Worm (Caenorhabditis elegans) whole organism, L1 larva: ENCODE data around the gene C44C1.1.

Experiments used
- C34B4.2 ChIP-seq: sonication (generic microtip); optimal IDR thresholded peaks from 2 replicates; lab custom pipeline; 2017; ENCODE audit warnings: mild to moderate bottlenecking, missing genetic modification characterization, missing compliant biosample characterization
- alr-1 ChIP-seq: fragments of 200-800 bp; sonication (Bioruptor generic); optimal IDR thresholded peaks from 2 replicates; lab custom pipeline; 2018; ENCODE audit warnings: borderline replicate concordance, mild to moderate bottlenecking, missing genetic modification characterization, missing compliant biosample characterization
- aly-2 ChIP-seq: fragments of 150-350 bp; optimal IDR thresholded peaks from 2 replicates; lab custom pipeline; 2014; ENCODE audit warnings: missing biosample characterization, missing genetic modification characterization
- blmp-1 ChIP-seq: fragments of 150-350 bp; optimal IDR thresholded peaks from 2 replicates; lab custom pipeline; 2014; ENCODE audit warnings: missing biosample characterization, missing genetic modification characterization
- ceh-63 ChIP-seq: fragments of 200-800 bp; sonication (Bioruptor generic); optimal IDR thresholded peaks from 2 replicates; lab custom pipeline; 2018; ENCODE audit warnings: mild to moderate bottlenecking, missing genetic modification characterization, missing compliant biosample characterization
- ceh-8 ChIP-seq: fragments of 200-800 bp; sonication (Bioruptor generic); optimal IDR thresholded peaks from 2 replicates; lab custom pipeline; 2018; ENCODE audit warnings: mild to moderate bottlenecking, missing genetic modification characterization, moderate library complexity, missing compliant biosample characterization
- ceh-88 ChIP-seq: fragments of 200-800 bp; sonication (Bioruptor generic); IDR thresholded peaks from 2 replicates; pipeline ENCODE4 v1.3.6; 2022; ENCODE audit warnings: missing genetic modification characterization, missing compliant biosample characterization
- ceh-90 ChIP-seq: sonication (generic microtip); optimal IDR thresholded peaks from 2 replicates; lab custom pipeline; 2016; ENCODE audit warnings: missing genetic modification characterization, missing compliant biosample characterization
- ces-1 ChIP-seq: fragments of 150-350 bp; optimal IDR thresholded peaks from 2 replicates; lab custom pipeline; 2014; ENCODE audit warnings: missing biosample characterization, missing genetic modification reagents, missing genetic modification characterization
- dpl-1 ChIP-seq, 3 experiments: fragments of 150-350 bp in 2 of 3; sonication (generic microtip) in 1 of 3; optimal IDR thresholded peaks; 2 replicates each; lab custom pipeline; 2014 to 2017; ENCODE audit warnings: missing biosample characterization in 3 of 3, missing genetic modification characterization in 3 of 3, missing genetic modification reagents in 3 of 3
- efl-3 ChIP-seq: fragments of 200-800 bp; sonication (Bioruptor generic); optimal IDR thresholded peaks from 2 replicates; lab custom pipeline; 2018; ENCODE audit warnings: mild to moderate bottlenecking, missing genetic modification characterization, missing compliant biosample characterization
- elt-3 ChIP-seq, 6 experiments: fragments of 150-350 bp in 1 of 6; sonication (generic microtip); optimal IDR thresholded peaks; 2 replicates each; lab custom pipeline; 2017 to 2018; ENCODE audit warnings: missing biosample characterization in 6 of 6, missing genetic modification characterization in 6 of 6, inconsistent platforms in 1 of 6
- ets-5 ChIP-seq: fragments of 200-800 bp; sonication (Bioruptor generic); IDR thresholded peaks from 2 replicates; pipeline ENCODE4 v1.3.6; 2022; ENCODE audit warnings: missing genetic modification characterization, missing compliant biosample characterization
- fkh-4 ChIP-seq: sonication (generic microtip); optimal IDR thresholded peaks from 2 replicates; lab custom pipeline; 2016; ENCODE audit warnings: missing compliant biosample characterization, missing genetic modification characterization, borderline replicate concordance
- fkh-8 ChIP-seq: sonication (generic microtip); optimal IDR thresholded peaks from 2 replicates; lab custom pipeline; 2016; ENCODE audit warnings: mild to moderate bottlenecking, missing genetic modification characterization, missing compliant biosample characterization
- fos-1 ChIP-seq: fragments of 150-350 bp; optimal IDR thresholded peaks from 2 replicates; lab custom pipeline; 2014; ENCODE audit warnings: missing biosample characterization, missing genetic modification characterization
- hlh-4 ChIP-seq: sonication (generic microtip); optimal IDR thresholded peaks from 2 replicates; lab custom pipeline; 2016; ENCODE audit warnings: mild to moderate bottlenecking, missing genetic modification characterization, missing compliant biosample characterization
- irx-1 ChIP-seq: sonication (generic microtip); optimal IDR thresholded peaks from 2 replicates; lab custom pipeline; 2016; ENCODE audit warnings: missing genetic modification characterization, missing compliant biosample characterization
- isw-1 ChIP-seq: fragments of 200-800 bp; sonication (Bioruptor generic); IDR thresholded peaks from 2 replicates; pipeline ENCODE4 v1.3.6; 2022; ENCODE audit warnings: missing genetic modification characterization, missing compliant biosample characterization
- jun-1 ChIP-seq: fragments of 150-350 bp; optimal IDR thresholded peaks from 2 replicates; lab custom pipeline; 2014; ENCODE audit warnings: missing biosample characterization, missing genetic modification reagents, missing genetic modification characterization
- lin-13 ChIP-seq: fragments of 150-350 bp; optimal IDR thresholded peaks from 2 replicates; lab custom pipeline; 2014; ENCODE audit warnings: missing biosample characterization, missing genetic modification reagents, missing genetic modification characterization
- lin-14 ChIP-seq: fragments of 200-800 bp; sonication (Bioruptor generic); optimal IDR thresholded peaks from 2 replicates; lab custom pipeline; 2018; ENCODE audit warnings: mild to moderate bottlenecking, missing genetic modification characterization, moderate library complexity, missing compliant biosample characterization
- lin-15B ChIP-seq: fragments of 150-350 bp; sonication (generic microtip); optimal IDR thresholded peaks from 3 replicates; lab custom pipeline; 2014; ENCODE audit warnings: missing biosample characterization, missing genetic modification characterization
- lin-35 ChIP-seq, 2 experiments: fragments of 150-350 bp; optimal IDR thresholded peaks; 2 replicates each; lab custom pipeline; 2014; ENCODE audit warnings: missing biosample characterization in 2 of 2, missing genetic modification characterization in 2 of 2, missing genetic modification reagents in 2 of 2
- lin-39 ChIP-seq: fragments of 150-350 bp; optimal IDR thresholded peaks from 2 replicates; lab custom pipeline; 2014; ENCODE audit warnings: missing biosample characterization, missing genetic modification reagents, missing genetic modification characterization
- lir-3 ChIP-seq: sonication (generic microtip); optimal IDR thresholded peaks from 2 replicates; lab custom pipeline; 2016; ENCODE audit warnings: mild to moderate bottlenecking, missing genetic modification characterization, moderate library complexity, missing compliant biosample characterization; ENCODE audit not compliant: poor library complexity
- lsy-2 ChIP-seq, 2 experiments: fragments of 150-350 bp; optimal IDR thresholded peaks; 2 replicates each; lab custom pipeline; 2014; ENCODE audit warnings: missing biosample characterization in 2 of 2, missing genetic modification characterization in 2 of 2
- mab-9 ChIP-seq: fragments of 200-800 bp; sonication (Bioruptor generic); IDR thresholded peaks from 2 replicates; pipeline ENCODE4 v1.3.6; 2022; ENCODE audit warnings: missing genetic modification reagents, missing genetic modification characterization, missing compliant biosample characterization
- nhr-11 ChIP-seq: fragments of 150-350 bp; optimal IDR thresholded peaks from 2 replicates; lab custom pipeline; 2014; ENCODE audit warnings: missing biosample characterization, missing genetic modification characterization
- nhr-12 ChIP-seq: sonication (generic microtip); optimal IDR thresholded peaks from 2 replicates; lab custom pipeline; 2017; ENCODE audit warnings: missing biosample characterization, missing genetic modification characterization
- nhr-71 ChIP-seq: sonication (generic microtip); optimal IDR thresholded peaks from 2 replicates; lab custom pipeline; 2016; ENCODE audit warnings: mild to moderate bottlenecking, missing genetic modification characterization, moderate library complexity, missing compliant biosample characterization
- nhr-84 ChIP-seq: sonication (generic microtip); optimal IDR thresholded peaks from 2 replicates; lab custom pipeline; 2017; ENCODE audit warnings: missing biosample characterization, missing genetic modification characterization
- pqm-1 ChIP-seq: sonication (generic microtip); optimal IDR thresholded peaks from 3 replicates; lab custom pipeline; 2017; ENCODE audit warnings: missing biosample characterization, missing genetic modification characterization
- skn-1 ChIP-seq: fragments of 150-350 bp; optimal IDR thresholded peaks from 2 replicates; lab custom pipeline; 2014; ENCODE audit warnings: missing biosample characterization, missing genetic modification characterization
- snpc-4 ChIP-seq: fragments of 150-350 bp; optimal IDR thresholded peaks from 2 replicates; lab custom pipeline; 2014; ENCODE audit warnings: missing biosample characterization, missing genetic modification characterization
- sox-4 ChIP-seq: sonication (generic microtip); optimal IDR thresholded peaks from 2 replicates; lab custom pipeline; 2016; ENCODE audit warnings: missing genetic modification characterization, missing compliant biosample characterization
- sptf-1 ChIP-seq: fragments of 150-350 bp; optimal IDR thresholded peaks from 2 replicates; lab custom pipeline; 2014; ENCODE audit warnings: missing biosample characterization, missing genetic modification characterization
- sup-37 ChIP-seq: fragments of 200-800 bp; sonication (Bioruptor generic); optimal IDR thresholded peaks from 2 replicates; lab custom pipeline; 2018; ENCODE audit warnings: mild to moderate bottlenecking, missing genetic modification characterization, missing compliant biosample characterization
- swsn-7 ChIP-seq: sonication (generic microtip); optimal IDR thresholded peaks from 2 replicates; lab custom pipeline; 2016; ENCODE audit warnings: missing genetic modification characterization, missing compliant biosample characterization
- tbx-2 ChIP-seq: sonication (generic microtip); optimal IDR thresholded peaks from 2 replicates; lab custom pipeline; 2016; ENCODE audit warnings: missing genetic modification characterization, missing compliant biosample characterization
- tlp-1 ChIP-seq: fragments of 150-350 bp; optimal IDR thresholded peaks from 2 replicates; lab custom pipeline; 2014; ENCODE audit warnings: missing biosample characterization, missing genetic modification characterization
- unc-130 ChIP-seq: fragments of 150-350 bp; optimal IDR thresholded peaks from 2 replicates; lab custom pipeline; 2017; ENCODE audit warnings: missing biosample characterization, missing genetic modification characterization, inconsistent platforms
- unc-30 ChIP-seq: sonication (generic microtip); optimal IDR thresholded peaks from 2 replicates; lab custom pipeline; 2017; ENCODE audit warnings: missing biosample characterization, missing genetic modification characterization
- unc-86 ChIP-seq: sonication (generic microtip); optimal IDR thresholded peaks from 2 replicates; lab custom pipeline; 2016; ENCODE audit warnings: missing genetic modification characterization, missing compliant biosample characterization
- vab-15 ChIP-seq: sonication (generic microtip); optimal IDR thresholded peaks from 2 replicates; lab custom pipeline; 2017; ENCODE audit warnings: missing genotype, mild to moderate bottlenecking, missing genetic modification characterization, missing compliant biosample characterization
- zag-1 ChIP-seq: fragments of 150-350 bp; optimal IDR thresholded peaks from 2 replicates; lab custom pipeline; 2014; ENCODE audit warnings: missing biosample characterization, missing genetic modification characterization
- ztf-11 ChIP-seq, 2 experiments: sonication (generic microtip); optimal IDR thresholded peaks; 2 replicates each; lab custom pipeline; 2016 to 2017; ENCODE audit warnings: missing genetic modification characterization in 2 of 2, missing biosample characterization in 1 of 2, missing compliant biosample characterization in 1 of 2
- ztf-4 ChIP-seq: fragments of 150-350 bp; optimal IDR thresholded peaks from 2 replicates; lab custom pipeline; 2014; ENCODE audit warnings: missing biosample characterization, missing genetic modification characterization

The C44C1.1 gene

DNA sequence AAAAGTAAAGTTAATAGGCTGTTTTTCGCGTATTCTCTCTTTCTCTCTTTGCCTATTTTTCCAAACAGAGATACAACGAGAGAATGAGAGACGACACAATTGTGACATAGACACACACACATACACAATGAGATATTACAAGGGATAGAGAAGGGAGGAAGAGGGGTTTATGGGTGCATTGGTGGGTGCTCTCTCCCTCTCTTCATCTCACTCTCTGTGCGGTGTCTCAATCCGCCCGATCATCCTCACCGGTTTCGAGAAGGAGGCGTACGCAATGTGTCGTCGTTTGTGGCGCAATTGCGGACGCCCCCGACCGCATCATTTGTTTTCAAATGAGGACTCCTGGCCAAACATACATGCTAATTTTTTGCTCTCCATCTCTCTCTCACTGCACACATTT lies 31.1 kb upstream of the C44C1.1 start (continued):
- peak; percentile 86 for TF ChIP-seq ceh-8
- TF ChIP-seq aly-2 (tag; lab: Kevin White, UChicago): peak; percentile 1
- peak; percentile 71 for TF ChIP-seq nhr-11
- no peak for TF ChIP-seq hlh-4 (tag; lab: Kevin White, UChicago)
- no peak for TF ChIP-seq nhr-84 (tag; lab: Kevin White, UChicago)
- no peak for TF ChIP-seq efl-3 (GFP tag; lab: Kevin White, UChicago)
- peak; percentile 93 for TF ChIP-seq skn-1 (tag; lab: Kevin White, UChicago)
- TF ChIP-seq unc-30: peak; percentile 69
- TF ChIP-seq blmp-1 (tag; lab: Kevin White, UChicago): peak; percentile 74
- TF ChIP-seq tbx-2 (tag; lab: Kevin White, UChicago): peak; percentile 96
- peak; percentile 81 for TF ChIP-seq mab-9
- TF ChIP-seq ces-1 (GFP tag; lab: Kevin White, UChicago): peak; percentile 54
- no peak for TF ChIP-seq ceh-90 (tag; lab: Kevin White, UChicago)
- TF ChIP-seq fkh-8 (tag; lab: Kevin White, UChicago): peak; percentile 95
- TF ChIP-seq irx-1 (tag; lab: Kevin White, UChicago): peak; percentile 87
- peak; percentile 31 for TF ChIP-seq vab-15 (tag; lab: Kevin White, UChicago)
- no peak for TF ChIP-seq nhr-12 (tag; lab: Kevin White, UChicago)
- peak; percentile 84 for TF ChIP-seq lin-13 (GFP tag; lab: Kevin White, UChicago)
- no peak for TF ChIP-seq C34B4.2 (tag; lab: Kevin White, UChicago)
- TF ChIP-seq tlp-1: no peak
- TF ChIP-seq sox-4 (tag; lab: Kevin White, UChicago): peak; percentile 74
- peak; percentile 26 for TF ChIP-seq ceh-63
- TF ChIP-seq lin-14 (GFP tag; lab: Kevin White, UChicago): peak; percentile 99
- TF ChIP-seq lin-15B: peak; percentile 14
- TF ChIP-seq lir-3: peak; percentile 80
- peak in 1 of 2 experiments; percentile 73 for TF ChIP-seq ztf-11 (tag; optimal IDR thresholded peaks at IDR 0.05; lab: Kevin White, UChicago)
- peak; percentile 75 for TF ChIP-seq isw-1 (GFP tag; lab: Robert Waterston, UW)
- no peak for TF ChIP-seq ets-5
- peak; percentile 43; the same call in 1 of the 2 replicates for TF ChIP-seq ceh-88 (GFP tag; lab: Robert Waterston, UW)
- TF ChIP-seq nhr-71: peak; percentile 95
- TF ChIP-seq alr-1: no peak
- no peak for TF ChIP-seq pqm-1
- peak; percentile 99 for TF ChIP-seq zag-1 (tag; lab: Kevin White, UChicago)
- TF ChIP-seq jun-1 (tag; lab: Kevin White, UChicago): peak; percentile 83
- TF ChIP-seq snpc-4 (tag; lab: Kevin White, UChicago): peak; percentile 67
- peak; percentile 94 for TF ChIP-seq unc-86 (tag; lab: Kevin White, UChicago)
- peak; percentile 16 for TF ChIP-seq fkh-4 (tag; lab: Kevin White, UChicago)

DNA sequence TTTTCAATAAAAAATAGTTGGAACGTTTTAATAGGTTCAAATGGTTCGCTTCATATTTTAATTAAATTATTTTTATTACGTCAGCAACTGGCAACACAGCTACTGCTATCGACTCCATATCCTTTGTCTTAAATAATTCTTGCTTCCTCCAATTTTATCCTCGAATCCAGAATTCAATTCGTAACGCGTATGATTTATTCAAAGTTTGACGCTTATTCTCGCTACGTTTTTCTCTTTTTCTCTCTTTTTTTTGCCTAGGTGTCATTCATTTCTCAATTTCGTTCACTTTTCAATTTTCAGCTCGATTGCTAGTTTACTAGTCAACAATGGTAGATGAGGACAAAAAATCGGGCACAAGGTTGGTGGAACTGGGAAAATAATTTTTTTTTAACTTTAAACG lies 30.1 kb upstream of the C44C1.1 start, which contains the start of gene arr-1:
Gene arr-1, plus strand, starts transcription at position 301 of the 400 bp plus-strand sequence.
- TF ChIP-seq ztf-4 (tag; lab: Kevin White, UChicago) (no peak), pqm-1 (no peak), lsy-2 (tag; optimal IDR thresholded peaks at IDR 0.05; lab: Kevin White, UChicago) (no peak), lin-15B (no peak), lin-39 (tag; lab: Kevin White, UChicago) (no peak), unc-86 (tag; lab: Kevin White, UChicago) (no peak)
- TF ChIP-seq, all 84 proteins: peak for 0

DNA sequence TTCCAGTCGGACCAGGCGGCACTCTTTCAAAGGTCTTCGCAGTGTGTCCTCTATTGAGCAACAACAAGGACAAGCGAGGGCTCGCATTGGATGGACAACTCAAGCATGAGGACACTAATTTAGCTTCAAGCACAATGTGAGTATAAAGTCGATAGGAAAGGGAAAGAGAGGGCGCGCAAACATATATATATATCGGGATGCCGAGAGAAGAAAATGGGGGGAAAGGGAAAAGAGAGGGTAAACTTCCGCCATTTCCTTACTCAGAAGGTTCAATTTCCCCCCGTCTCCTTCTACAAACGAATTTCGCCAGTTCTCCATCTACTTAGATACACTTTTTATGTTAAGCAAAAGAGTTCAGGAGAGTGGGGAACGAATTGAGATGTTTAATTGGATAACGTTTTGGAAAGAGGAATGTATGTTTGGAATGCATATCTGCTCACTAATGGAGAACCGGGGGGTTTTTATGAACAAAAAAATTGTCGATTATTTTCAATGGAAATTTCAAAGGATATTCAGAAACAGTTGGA lies 28.0 kb upstream of the C44C1.1 start:
- TF ChIP-seq dpl-1 (GFP tag; optimal IDR thresholded peaks at IDR 0.05; lab: Kevin White, UChicago): no peak
- TF ChIP-seq blmp-1 (tag; lab: Kevin White, UChicago): no peak
- TF ChIP-seq sptf-1: no peak
- TF ChIP-seq lin-35 (GFP tag; optimal IDR thresholded peaks at IDR 0.05; lab: Kevin White, UChicago): peak in 1 of 2 experiments; percentile 1
- no peak for TF ChIP-seq zag-1 (tag; lab: Kevin White, UChicago)
- no peak for TF ChIP-seq C34B4.2 (tag; lab: Kevin White, UChicago)
- no peak for TF ChIP-seq unc-130 (tag; lab: Kevin White, UChicago)
- TF ChIP-seq lin-15B: no peak
- TF ChIP-seq ces-1 (GFP tag; lab: Kevin White, UChicago): no peak
- no peak for TF ChIP-seq fos-1
- TF ChIP-seq unc-30: no peak
- no peak for TF ChIP-seq sup-37
- TF ChIP-seq swsn-7 (tag; lab: Kevin White, UChicago): no peak
- no peak for TF ChIP-seq ceh-8
- TF ChIP-seq mab-9: no peak
- no peak for TF ChIP-seq lsy-2 (tag; optimal IDR thresholded peaks at IDR 0.05; lab: Kevin White, UChicago)
- no peak for TF ChIP-seq ceh-88 (GFP tag; lab: Robert Waterston, UW)
- peak; percentile 78 for TF ChIP-seq lin-14 (GFP tag; lab: Kevin White, UChicago)
- no peak for TF ChIP-seq nhr-12 (tag; lab: Kevin White, UChicago)
- no peak for TF ChIP-seq ceh-63
- no peak for TF ChIP-seq elt-3 (tag; optimal IDR thresholded peaks at IDR 0.05; lab: Kevin White, UChicago)
- TF ChIP-seq ceh-90 (tag; lab: Kevin White, UChicago): no peak
- TF ChIP-seq lin-13 (GFP tag; lab: Kevin White, UChicago): no peak
